Worm (Caenorhabditis elegans): ENCODE results near the gene T28F3.9.

DNA sequence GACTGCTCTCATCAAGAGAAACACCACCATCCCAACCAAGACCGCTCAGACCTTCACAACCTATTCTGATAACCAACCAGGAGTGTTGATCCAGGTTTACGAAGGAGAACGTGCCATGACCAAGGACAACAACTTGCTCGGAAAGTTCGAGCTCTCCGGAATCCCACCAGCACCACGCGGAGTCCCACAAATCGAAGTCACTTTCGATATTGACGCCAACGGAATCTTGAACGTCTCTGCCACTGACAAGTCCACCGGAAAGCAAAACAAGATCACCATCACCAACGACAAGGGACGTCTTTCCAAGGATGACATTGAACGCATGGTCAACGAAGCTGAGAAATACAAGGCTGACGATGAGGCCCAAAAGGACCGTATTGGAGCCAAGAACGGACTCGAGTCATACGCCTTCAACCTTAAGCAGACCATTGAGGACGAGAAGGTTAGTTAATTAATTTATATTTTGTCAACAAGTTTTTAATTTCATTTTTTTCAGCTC lies 27.8 kb upstream of the T28F3.9 start:
- no peak for TF ChIP-seq flt-1 (GFP tag; IDR thresholded peaks at IDR 0.05)
- TF ChIP-seq T22C8.4 (GFP tag; IDR thresholded peaks at IDR 0.05), result no peak
- TF ChIP-seq tab-1 (GFP tag; IDR thresholded peaks at IDR 0.05), result no peak
- no peak for TF ChIP-seq cog-1 (tag; optimal IDR thresholded peaks at IDR 0.05)
